Worm (Caenorhabditis elegans) whole organism, mixed stage, embryonic: ENCODE measurements around the gene ergi-3.

ENCODE experiments used
- M03D4.4 ChIP-seq: sonication (generic microtip); optimal IDR thresholded peaks from 2 replicates; lab custom pipeline; 2017; ENCODE audit warnings: mild to moderate bottlenecking, missing genetic modification characterization, missing compliant biosample characterization
- bed-3 ChIP-seq: fragments of 200-800 bp; sonication (Bioruptor generic); optimal IDR thresholded peaks from 3 replicates; lab custom pipeline; 2018; ENCODE audit warnings: mild to moderate bottlenecking, missing genetic modification characterization, moderate library complexity, missing compliant biosample characterization
- ceh-43 ChIP-seq: fragments of 200-800 bp; sonication (Bioruptor generic); optimal IDR thresholded peaks from 2 replicates; lab custom pipeline; 2018; ENCODE audit warnings: mild to moderate bottlenecking, missing genetic modification characterization, moderate library complexity, missing compliant biosample characterization
- ceh-83 ChIP-seq: fragments of 200-800 bp; sonication (Bioruptor generic); optimal IDR thresholded peaks from 2 replicates; lab custom pipeline; 2018; ENCODE audit warnings: mild to moderate bottlenecking, missing genetic modification characterization, missing compliant biosample characterization
- ces-1 ChIP-seq: fragments of 150-350 bp; optimal IDR thresholded peaks from 2 replicates; lab custom pipeline; 2014; ENCODE audit warnings: missing biosample characterization, missing genetic modification reagents, missing genetic modification characterization
- cnd-1 ChIP-seq: fragments of 200-800 bp; sonication (Bioruptor generic); optimal IDR thresholded peaks from 2 replicates; lab custom pipeline; 2018; ENCODE audit warnings: mild to moderate bottlenecking, missing genetic modification characterization, missing compliant biosample characterization
- drap-1 ChIP-seq: fragments of 200-800 bp; sonication (Bioruptor generic); optimal IDR thresholded peaks from 3 replicates; lab custom pipeline; 2018; ENCODE audit warnings: mild to moderate bottlenecking, missing genetic modification characterization, missing compliant biosample characterization
- elt-1 ChIP-seq: sonication (generic microtip); optimal IDR thresholded peaks from 2 replicates; lab custom pipeline; 2017; ENCODE audit warnings: missing genetic modification characterization, mild to moderate bottlenecking, missing compliant biosample characterization, antibody characterized with exemption, moderate library complexity, borderline replicate concordance; ENCODE audit not compliant: insufficient read depth
- elt-3 ChIP-seq: fragments of 150-350 bp; optimal IDR thresholded peaks from 2 replicates; lab custom pipeline; 2014; ENCODE audit warnings: missing biosample characterization, missing genetic modification characterization
- ham-2 ChIP-seq: fragments of 200-800 bp; sonication (Bioruptor generic); optimal IDR thresholded peaks from 2 replicates; lab custom pipeline; 2018; ENCODE audit warnings: mild to moderate bottlenecking, missing genetic modification characterization, missing compliant biosample characterization
- hlh-1 ChIP-seq: fragments of 150-350 bp; optimal IDR thresholded peaks from 2 replicates; lab custom pipeline; 2014; ENCODE audit warnings: missing biosample characterization, missing genetic modification reagents, missing genetic modification characterization
- lin-13 ChIP-seq: fragments of 150-350 bp; optimal IDR thresholded peaks from 2 replicates; lab custom pipeline; 2014; ENCODE audit warnings: missing biosample characterization, missing genetic modification characterization
- lsy-2 ChIP-seq: fragments of 150-350 bp; optimal IDR thresholded peaks from 2 replicates; lab custom pipeline; 2014; ENCODE audit warnings: missing biosample characterization, missing genetic modification characterization
- mep-1 ChIP-seq: fragments of 150-350 bp; optimal IDR thresholded peaks from 2 replicates; lab custom pipeline; 2017; ENCODE audit warnings: missing biosample characterization, missing genetic modification reagents, missing genetic modification characterization, inconsistent platforms
- mls-2 ChIP-seq: sonication (generic microtip); optimal IDR thresholded peaks from 2 replicates; lab custom pipeline; 2016; ENCODE audit warnings: mild to moderate bottlenecking, missing genetic modification characterization, moderate library complexity, missing compliant biosample characterization
- nhr-12 ChIP-seq: fragments of 150-350 bp; optimal IDR thresholded peaks from 2 replicates; lab custom pipeline; 2014; ENCODE audit warnings: missing biosample characterization, missing genetic modification characterization
- nhr-237 ChIP-seq: fragments of 150-350 bp; optimal IDR thresholded peaks from 2 replicates; lab custom pipeline; 2014; ENCODE audit warnings: missing biosample characterization, missing genetic modification characterization
- nhr-28 ChIP-seq: fragments of 150-350 bp; optimal IDR thresholded peaks from 2 replicates; lab custom pipeline; 2014; ENCODE audit warnings: missing biosample characterization, missing genetic modification characterization
- nhr-76 ChIP-seq: sonication (generic microtip); optimal IDR thresholded peaks from 2 replicates; lab custom pipeline; 2017; ENCODE audit warnings: missing biosample characterization, missing genetic modification characterization
- pha-4 ChIP-seq: fragments of 150-350 bp; optimal IDR thresholded peaks from 2 replicates; lab custom pipeline; 2018; ENCODE audit warnings: missing biosample characterization, missing genetic modification reagents, missing genetic modification characterization
- sem-2 ChIP-seq: fragments of 200-800 bp; sonication (Bioruptor generic); optimal IDR thresholded peaks from 2 replicates; lab custom pipeline; 2018; ENCODE audit warnings: mild to moderate bottlenecking, missing genetic modification characterization, missing compliant biosample characterization
- snpc-4 ChIP-seq: fragments of 150-350 bp; optimal IDR thresholded peaks from 2 replicates; lab custom pipeline; 2014; ENCODE audit warnings: missing biosample characterization, missing genetic modification characterization
- sptf-1 ChIP-seq: sonication (generic microtip); optimal IDR thresholded peaks from 2 replicates; lab custom pipeline; 2017; ENCODE audit warnings: mild to moderate bottlenecking, missing genetic modification characterization, moderate library complexity, missing compliant biosample characterization
- tbx-8 ChIP-seq: fragments of 200-800 bp; sonication (Bioruptor generic); optimal IDR thresholded peaks from 2 replicates; lab custom pipeline; 2018; ENCODE audit warnings: mild to moderate bottlenecking, missing genetic modification characterization, moderate library complexity, missing compliant biosample characterization
- unc-120 ChIP-seq: sonication (generic microtip); optimal IDR thresholded peaks from 2 replicates; lab custom pipeline; 2017; ENCODE audit warnings: missing genetic modification characterization, missing compliant biosample characterization; ENCODE audit not compliant: poor library complexity, severe bottlenecking
- unc-39 ChIP-seq: fragments of 150-350 bp; optimal IDR thresholded peaks from 2 replicates; lab custom pipeline; 2014; ENCODE audit warnings: missing biosample characterization, missing genetic modification characterization
- unc-62 ChIP-seq: fragments of 150-350 bp; optimal IDR thresholded peaks from 2 replicates; lab custom pipeline; 2014; ENCODE audit warnings: missing biosample characterization, missing genetic modification reagents, missing genetic modification characterization
- zip-8 ChIP-seq: fragments of 150-350 bp; optimal IDR thresholded peaks from 2 replicates; lab custom pipeline; 2014; ENCODE audit warnings: missing biosample characterization, missing genetic modification characterization
- ztf-11 ChIP-seq: fragments of 150-350 bp; optimal IDR thresholded peaks from 2 replicates; lab custom pipeline; 2014; ENCODE audit warnings: missing biosample characterization, missing genetic modification characterization

ergi-3 gene

DNA sequence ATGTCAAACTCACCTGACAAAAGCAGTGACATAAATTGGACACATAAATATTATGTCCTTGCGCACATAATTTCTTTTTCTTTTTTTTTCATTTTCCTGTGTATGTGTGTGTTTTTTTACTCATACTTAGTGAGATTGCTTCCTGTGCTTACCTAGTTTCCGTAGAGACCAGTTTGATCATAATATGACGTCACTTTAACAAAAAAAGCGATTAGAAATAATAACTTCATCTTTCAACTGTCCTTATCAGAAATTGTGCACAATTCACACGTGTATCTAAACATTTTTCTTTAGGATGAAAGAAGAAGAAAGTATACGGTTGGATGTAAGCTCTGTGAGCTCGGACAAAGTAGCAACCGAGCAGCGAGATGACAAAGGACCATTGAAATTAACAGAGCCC is 5.5 kb upstream of the ergi-3 start:
- TF ChIP-seq zip-8 (peak; percentile 19), ceh-43 (no peak)

DNA sequence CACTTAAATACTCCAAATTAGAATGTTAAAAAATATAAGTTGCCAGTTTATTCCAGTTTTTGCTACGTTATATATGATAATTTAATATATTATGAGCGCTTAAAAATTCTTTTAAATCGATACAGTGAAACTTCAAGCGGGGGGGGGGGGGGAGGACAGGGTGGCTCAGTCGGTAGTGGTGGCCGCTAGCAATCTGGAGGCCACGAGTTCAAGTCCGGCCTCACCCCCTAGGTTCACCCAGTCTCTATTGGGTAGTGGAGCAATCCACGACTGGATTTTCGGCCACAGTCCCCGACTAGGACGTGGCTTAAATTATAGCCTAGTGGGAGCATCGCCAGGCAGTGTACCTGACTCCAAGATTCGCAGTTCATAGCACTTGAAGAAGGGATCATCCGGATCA is 4.4 kb upstream of the ergi-3 start:
- TF ChIP-seq elt-3 (tag; lab: Kevin White, UChicago) (no peak), cnd-1 (tag; lab: Kevin White, UChicago) (no peak), unc-39 (no peak), pha-4 (no peak), zip-8 (no peak), elt-1 (tag; lab: Kevin White, UChicago) (no peak), nhr-12 (tag; lab: Kevin White, UChicago) (no peak), ces-1 (GFP tag; lab: Kevin White, UChicago) (no peak), lin-13 (tag; lab: Kevin White, UChicago) (no peak), snpc-4 (tag; lab: Kevin White, UChicago) (no peak), tbx-8 (GFP tag; lab: Kevin White, UChicago) (no peak), ceh-83 (GFP tag; lab: Kevin White, UChicago) (no peak), mls-2 (tag; lab: Kevin White, UChicago) (no peak), sem-2 (GFP tag; lab: Kevin White, UChicago) (no peak), nhr-28 (tag; lab: Kevin White, UChicago) (no peak), mep-1 (no peak), nhr-237 (tag; lab: Kevin White, UChicago) (no peak), sptf-1 (tag; lab: Kevin White, UChicago) (no peak), unc-62 (GFP tag; lab: Kevin White, UChicago) (no peak)
- TF ChIP-seq, all 35 proteins: peak for 0

DNA sequence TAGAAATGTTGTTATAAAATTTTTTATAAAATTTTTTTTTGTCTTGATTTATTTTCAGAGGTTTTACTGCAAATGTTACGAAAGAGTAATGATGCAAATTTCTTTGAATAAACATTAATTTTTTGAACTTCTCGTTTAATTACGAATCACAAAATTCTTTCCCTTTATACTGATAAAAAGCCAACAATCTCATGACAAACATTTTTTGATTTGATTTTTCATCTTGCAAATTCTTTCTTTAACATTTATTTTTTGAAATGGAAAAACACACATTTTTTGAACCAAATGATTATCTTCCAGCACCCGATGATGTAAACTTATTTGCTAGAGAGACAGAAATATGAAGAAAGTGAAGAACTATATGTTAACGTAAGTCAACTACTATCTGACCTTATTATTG is 3.6 kb upstream of the ergi-3 start, which contains the start of gene K09E9.1:
Gene K09E9.1, plus strand, starts transcription at position 301 of the 400 bp plus-strand sequence.
- TF ChIP-seq unc-120 (no peak), ces-1 (GFP tag; lab: Kevin White, UChicago) (no peak), snpc-4 (tag; lab: Kevin White, UChicago) (no peak), mls-2 (tag; lab: Kevin White, UChicago) (no peak), unc-39 (no peak), tbx-8 (GFP tag; lab: Kevin White, UChicago) (no peak), bed-3 (GFP tag; lab: Kevin White, UChicago) (no peak), drap-1 (no peak)

DNA sequence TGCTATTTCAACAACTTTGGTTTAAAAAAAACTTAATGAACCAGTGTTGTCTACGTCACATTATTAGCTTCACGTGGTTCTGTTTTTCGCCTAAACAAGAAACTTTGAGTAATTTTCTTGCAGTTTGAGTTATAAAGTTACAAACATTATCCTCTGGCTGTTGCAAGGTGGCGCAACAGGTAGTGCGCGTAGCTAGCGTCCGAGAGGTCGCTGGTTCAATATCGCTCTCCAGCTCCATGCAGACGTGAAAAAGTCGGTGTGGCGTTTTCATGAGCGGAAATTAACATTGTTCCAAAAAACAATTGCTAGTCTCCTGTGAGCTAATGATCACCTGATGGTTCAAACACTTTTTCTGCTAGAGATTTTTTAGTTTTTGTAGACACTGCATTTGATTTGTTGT is 2.7 kb upstream of the ergi-3 start:
- TF ChIP-seq pha-4 = no peak
- no peak for TF ChIP-seq nhr-12 (tag; lab: Kevin White, UChicago)
- TF ChIP-seq lsy-2 (tag; lab: Kevin White, UChicago) = no peak
- no peak for TF ChIP-seq sptf-1 (tag; lab: Kevin White, UChicago)
- no peak for TF ChIP-seq unc-62 (GFP tag; lab: Kevin White, UChicago)
- no peak for TF ChIP-seq drap-1
- no peak for TF ChIP-seq M03D4.4 (tag; lab: Kevin White, UChicago)
- no peak for TF ChIP-seq ham-2
- no peak for TF ChIP-seq nhr-76 (tag; lab: Kevin White, UChicago)
- TF ChIP-seq tbx-8 (GFP tag; lab: Kevin White, UChicago) = no peak
- no peak for TF ChIP-seq ztf-11 (tag; lab: Kevin White, UChicago)
- TF ChIP-seq ceh-83 (GFP tag; lab: Kevin White, UChicago) = no peak
- no peak for TF ChIP-seq nhr-237 (tag; lab: Kevin White, UChicago)
- no peak for TF ChIP-seq sem-2 (GFP tag; lab: Kevin White, UChicago)
- no peak for TF ChIP-seq ces-1 (GFP tag; lab: Kevin White, UChicago)
- TF ChIP-seq ceh-43 = no peak
- no peak for TF ChIP-seq zip-8

DNA sequence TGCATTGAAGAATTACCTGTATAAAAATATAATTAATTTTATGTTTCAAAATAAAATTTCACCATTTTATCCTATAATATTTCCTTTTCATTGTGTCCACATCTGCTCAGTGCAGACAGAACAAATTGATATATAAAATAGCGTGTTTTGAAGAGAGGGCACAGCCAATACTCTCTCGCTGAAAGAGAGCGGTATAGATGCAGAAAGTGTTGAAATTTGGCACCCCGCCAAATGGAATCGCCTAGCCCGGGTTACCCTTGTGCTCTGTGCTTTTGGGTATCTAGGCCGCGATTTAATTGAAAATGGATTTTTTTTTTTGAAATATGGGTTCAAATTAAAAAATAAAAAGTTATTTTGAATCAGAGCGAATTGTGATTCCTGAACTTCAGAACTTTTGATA is 615 bp upstream of the ergi-3 start:
- peak; percentile 29 for TF ChIP-seq unc-120
- no peak for TF ChIP-seq drap-1
- peak; percentile 60 for TF ChIP-seq ces-1 (GFP tag; lab: Kevin White, UChicago)

DNA sequence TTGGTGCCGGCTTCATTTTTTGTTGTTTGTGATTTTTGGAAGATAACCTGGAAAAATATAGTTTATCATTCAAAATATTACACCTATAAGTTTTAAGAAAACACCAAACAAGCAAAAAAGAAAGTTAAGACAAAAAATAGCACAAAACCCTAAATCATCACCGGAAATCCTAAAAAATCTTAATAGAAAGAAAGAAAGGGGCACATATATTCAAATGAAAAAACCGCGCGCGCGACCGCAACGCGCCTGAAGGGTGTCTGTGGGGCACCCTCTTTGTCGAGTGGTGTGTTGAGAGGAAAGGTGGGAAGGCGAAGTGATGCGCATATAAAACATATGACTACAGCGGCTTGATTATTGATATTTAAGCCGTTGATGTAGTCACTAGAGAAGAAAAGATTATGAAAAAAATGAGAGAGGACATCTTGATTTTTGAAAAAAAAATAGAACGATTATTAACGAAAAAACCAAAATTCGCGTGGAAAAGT is 2.8 kb downstream of the ergi-3 start, which contains the start of gene K09E9.3:
Gene K09E9.3, minus strand, starts transcription at position 51 of the 485 bp plus-strand sequence.
- TF ChIP-seq lsy-2 (tag; lab: Kevin White, UChicago) = no peak
- peak; percentile 67 for TF ChIP-seq hlh-1
